Worm (Caenorhabditis elegans): ENCODE results near the gene sars-1.

DNA sequence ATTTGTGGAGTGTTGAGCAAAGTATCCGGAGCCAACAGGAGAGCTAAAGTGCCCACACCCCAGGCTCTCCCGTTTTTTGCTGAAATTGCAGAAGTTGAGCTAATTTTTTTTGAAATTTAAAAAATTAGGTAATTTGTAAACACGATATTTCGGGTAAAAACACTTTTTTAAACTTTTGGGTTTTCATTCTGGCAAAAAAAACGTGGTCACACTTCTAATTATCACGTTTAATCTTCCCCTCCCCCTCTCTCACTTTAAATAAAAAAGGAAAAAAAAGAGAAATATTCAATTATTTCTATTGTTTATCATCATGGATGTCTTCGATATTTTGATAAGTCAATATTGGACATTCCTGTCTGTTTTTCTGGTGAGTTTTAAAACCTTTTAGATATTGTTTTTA, 29.5 kb downstream of the sars-1 start, which contains the start of gene F44D12.6:
- TF ChIP-seq C38D4.7 (GFP tag; optimal IDR thresholded peaks at IDR 0.05) (no peak), rnt-1 (tag; optimal IDR thresholded peaks at IDR 0.05) (no peak)

Data from whole organism, late embryonic.